Fruit fly (Drosophila melanogaster): Measurements from ENCODE around the gene Etl1.

Etl1 gene

dm6 chr2L:9882393-9882971, 29.9 kb downstream of the Etl1 start:
- TF ChIP-seq Myc (optimal IDR thresholded peaks at IDR 0.05) (no peak), psq (optimal IDR thresholded peaks at IDR 0.05) (no peak), ttk (optimal IDR thresholded peaks at IDR 0.05) (no peak), h (optimal IDR thresholded peaks at IDR 0.05) (no peak), insv (optimal IDR thresholded peaks at IDR 0.05) (no peak), Sin3A (optimal IDR thresholded peaks at IDR 0.05) (no peak)

DNA sequence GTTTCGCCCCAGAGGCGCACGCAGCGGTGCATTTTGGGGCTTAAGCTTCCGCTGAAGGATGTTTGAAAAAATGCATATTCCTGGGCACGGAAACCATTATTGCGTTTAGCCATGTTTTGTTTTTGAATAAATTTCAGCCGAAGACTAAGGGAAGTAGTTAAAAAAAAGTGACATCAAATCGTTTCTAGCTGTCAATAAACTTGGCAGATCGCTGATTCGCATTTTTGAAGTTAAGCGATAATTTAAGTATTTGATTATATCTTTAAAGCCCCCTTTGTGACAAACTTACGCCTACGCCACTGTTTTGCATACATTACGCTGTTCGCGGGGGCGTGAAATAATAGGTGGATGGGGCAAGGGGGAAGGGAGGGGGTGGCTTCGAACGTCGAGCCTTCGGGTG, 48.1 kb downstream of the Etl1 start:
- TF ChIP-seq psq (optimal IDR thresholded peaks at IDR 0.05) (no peak), Myc (optimal IDR thresholded peaks at IDR 0.05) (no peak), Sin3A (optimal IDR thresholded peaks at IDR 0.05) (no peak), ttk (optimal IDR thresholded peaks at IDR 0.05) (no peak), insv (optimal IDR thresholded peaks at IDR 0.05) (no peak), h (optimal IDR thresholded peaks at IDR 0.05) (no peak)

DNA sequence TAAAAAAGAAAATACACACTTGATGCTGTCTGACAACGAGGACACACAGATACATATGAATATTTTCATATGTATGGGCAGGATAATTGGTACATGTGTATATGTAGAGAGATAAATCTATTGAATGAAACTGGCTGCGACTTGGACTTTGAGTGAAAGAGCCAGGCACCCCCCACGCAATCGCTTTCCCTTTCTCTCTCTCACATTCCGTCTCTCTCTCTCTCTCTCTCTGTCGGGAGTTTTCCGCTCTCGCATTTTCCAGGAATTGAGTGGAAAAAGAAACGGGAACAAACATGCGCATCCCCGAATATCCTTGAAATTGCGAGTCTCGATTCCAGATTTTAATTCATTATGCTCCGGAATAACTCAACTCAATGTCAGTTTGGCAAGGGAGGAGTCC, 48.9 kb downstream of the Etl1 start:
- TF ChIP-seq ttk (optimal IDR thresholded peaks at IDR 0.05) (no peak), insv (optimal IDR thresholded peaks at IDR 0.05) (no peak), Sin3A (optimal IDR thresholded peaks at IDR 0.05) (no peak), Myc (optimal IDR thresholded peaks at IDR 0.05) (no peak), h (optimal IDR thresholded peaks at IDR 0.05) (no peak), psq (optimal IDR thresholded peaks at IDR 0.05) (no peak)

DNA sequence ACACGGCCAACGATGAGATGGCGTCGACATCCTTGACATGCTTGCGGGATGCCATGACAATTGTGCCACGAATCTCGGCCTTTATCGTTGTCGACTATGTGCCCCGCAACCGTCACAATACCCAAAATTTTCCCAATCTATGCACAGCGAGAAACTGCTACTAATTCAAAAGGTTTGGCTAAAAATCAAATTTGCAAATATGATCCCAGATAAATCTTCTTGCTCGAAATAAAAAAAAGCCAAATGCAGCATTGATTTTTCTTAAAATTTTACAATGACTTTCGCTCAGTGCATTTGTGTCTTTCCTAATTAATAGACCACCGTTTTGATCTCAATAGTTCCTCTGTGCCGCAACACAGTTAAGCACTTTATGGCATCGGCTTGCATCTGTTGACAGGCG, 49.4 kb downstream of the Etl1 start:
- TF ChIP-seq Sin3A (optimal IDR thresholded peaks at IDR 0.05) (no peak), ttk (optimal IDR thresholded peaks at IDR 0.05) (no peak), Myc (optimal IDR thresholded peaks at IDR 0.05) (no peak), h (optimal IDR thresholded peaks at IDR 0.05) (no peak), insv (optimal IDR thresholded peaks at IDR 0.05) (no peak)
